Worm (Caenorhabditis elegans): ENCODE data around the gene T07E3.3.
A peak's percentile ranks its signal among the peaks of the same experiment; 100 is the strongest.

The T07E3.3 gene

DNA sequence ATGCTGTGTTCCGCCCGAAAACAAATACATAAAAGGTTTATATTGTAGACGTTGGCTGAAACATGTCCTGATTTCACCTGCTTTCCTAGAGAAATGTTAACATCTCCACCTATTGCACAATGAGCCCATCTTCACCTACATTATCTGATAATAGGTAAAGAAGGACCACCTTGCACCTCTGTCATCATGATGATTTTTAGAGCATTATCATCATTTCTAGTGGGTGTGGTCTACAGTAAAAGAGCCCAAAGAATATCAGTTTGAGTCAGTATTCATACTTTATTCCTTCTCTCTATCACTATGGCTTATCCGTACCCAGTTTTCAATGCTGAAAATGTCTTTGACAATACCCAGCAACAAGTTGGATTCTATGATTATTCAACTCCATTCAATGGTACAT is 19.5 kb upstream of the T07E3.3 start, which contains the start of gene med-2:
Gene med-2, plus strand, starts transcription at position 301 of the 400 bp plus-strand sequence.
- TF ChIP-seq C38D4.7 (GFP tag; optimal IDR thresholded peaks at IDR 0.05), result no peak

DNA sequence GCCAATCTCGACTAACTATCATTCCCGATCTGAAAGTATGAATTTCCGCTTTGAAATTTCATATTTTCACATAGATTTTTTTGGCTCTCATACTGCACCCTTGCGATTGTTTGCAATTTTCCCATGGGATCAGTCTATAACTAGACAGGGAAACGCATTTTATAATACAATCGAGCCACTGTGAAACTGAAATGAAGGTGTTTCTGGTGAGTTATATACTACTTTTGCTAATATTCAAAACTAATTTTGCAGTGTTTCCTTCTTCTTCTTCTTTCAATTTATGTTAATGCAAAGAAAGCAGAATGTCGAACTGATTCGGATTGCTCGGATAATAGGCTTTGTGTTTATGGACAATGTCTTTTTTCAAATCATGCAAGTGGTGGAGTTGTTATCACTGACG is 17.8 kb upstream of the T07E3.3 start:
- TF ChIP-seq che-1 (tag; optimal IDR thresholded peaks at IDR 0.05) (no peak), ztf-16 (tag; optimal IDR thresholded peaks at IDR 0.05) (no peak), pat-9 (tag; optimal IDR thresholded peaks at IDR 0.05) (no peak), K09A11.1 (tag; optimal IDR thresholded peaks at IDR 0.05; ENCODE audit: insufficient read depth) (no peak), syd-9 (tag; optimal IDR thresholded peaks at IDR 0.05) (no peak), madf-2 (tag; optimal IDR thresholded peaks at IDR 0.05) (no peak), nfya-1 (tag; optimal IDR thresholded peaks at IDR 0.05) (no peak)

DNA sequence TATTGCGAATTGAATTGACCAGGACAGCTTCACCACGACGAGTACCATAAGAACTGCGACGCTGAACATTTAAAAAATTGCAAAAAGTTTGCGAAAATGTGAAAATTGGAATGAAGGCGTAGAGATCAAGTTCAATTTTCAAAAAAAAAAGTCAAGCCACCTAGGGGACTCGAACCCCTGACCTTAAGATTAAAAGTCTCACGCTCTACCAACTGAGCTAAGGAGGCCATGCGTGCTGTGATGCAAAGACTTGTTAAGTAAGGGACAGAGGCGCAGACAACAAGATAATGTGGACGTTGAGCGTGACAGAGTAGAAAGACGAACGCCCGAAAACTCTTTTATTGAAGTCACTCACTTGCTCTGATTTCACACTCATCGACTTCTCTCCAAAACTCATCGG is 16.1 kb upstream of the T07E3.3 start:
- TF ChIP-seq zip-5 (tag; optimal IDR thresholded peaks at IDR 0.05) (peak; percentile 33), fkh-10 (GFP tag; optimal IDR thresholded peaks at IDR 0.05) (no peak), che-1 (tag; optimal IDR thresholded peaks at IDR 0.05) (peak; percentile 77), elt-2 (tag; optimal IDR thresholded peaks at IDR 0.05) (peak; percentile 72), ets-4 (tag; optimal IDR thresholded peaks at IDR 0.05) (no peak), sox-2 (GFP tag; IDR thresholded peaks at IDR 0.05) (peak; percentile 66), pha-4 (tag; optimal IDR thresholded peaks at IDR 0.05) (no peak), unc-55 (GFP tag; optimal IDR thresholded peaks at IDR 0.05) (no peak), K02D7.2 (tag; optimal IDR thresholded peaks at IDR 0.05) (peak; percentile 52), ceh-31 (tag; optimal IDR thresholded peaks at IDR 0.05) (peak; percentile 55), sdc-2 (tag; optimal IDR thresholded peaks at IDR 0.05) (peak; percentile 68), dmd-4 (tag; optimal IDR thresholded peaks at IDR 0.05; ENCODE audit: borderline replicate concordance) (peak; percentile 57), npax-4 (tag; optimal IDR thresholded peaks at IDR 0.05) (peak; percentile 56), unc-3 (GFP tag; conservative IDR thresholded peaks at IDR 0.05) (peak; percentile 52; the same call in 1 of the 2 replicates), unc-3 (tag; optimal IDR thresholded peaks at IDR 0.05) (peak; percentile 44), hlh-15 (tag; optimal IDR thresholded peaks at IDR 0.05) (no peak), madf-2 (tag; optimal IDR thresholded peaks at IDR 0.05) (peak; percentile 75), ceh-30 (tag; optimal IDR thresholded peaks at IDR 0.05) (no peak), hlh-13 (GFP tag; optimal IDR thresholded peaks at IDR 0.05) (no peak), ztf-16 (tag; optimal IDR thresholded peaks at IDR 0.05) (peak; percentile 72), pat-9 (tag; optimal IDR thresholded peaks at IDR 0.05) (peak; percentile 69), ceh-9 (tag; optimal IDR thresholded peaks at IDR 0.05) (peak; percentile 47), lim-6 (tag; optimal IDR thresholded peaks at IDR 0.05) (no peak), fax-1 (tag; optimal IDR thresholded peaks at IDR 0.05) (peak; percentile 55), pqm-1 (tag; optimal IDR thresholded peaks at IDR 0.05) (no peak), ceh-6 (GFP tag; optimal IDR thresholded peaks at IDR 0.05) (peak; percentile 61), hlh-6 (tag; optimal IDR thresholded peaks at IDR 0.05) (peak; percentile 78), Y22D7AL.16 (tag; optimal IDR thresholded peaks at IDR 0.05) (peak; percentile 54), ceh-24 (tag; optimal IDR thresholded peaks at IDR 0.05) (no peak), ref-2 (tag; optimal IDR thresholded peaks at IDR 0.05) (peak; percentile 61), ceh-2 (tag; optimal IDR thresholded peaks at IDR 0.05) (peak; percentile 27), ahr-1 (tag; optimal IDR thresholded peaks at IDR 0.05) (no peak), C38D4.7 (GFP tag; optimal IDR thresholded peaks at IDR 0.05) (peak; percentile 69), ttx-3 (tag; optimal IDR thresholded peaks at IDR 0.05) (peak; percentile 58), C08G9.2 (tag; optimal IDR thresholded peaks at IDR 0.05) (peak; percentile 52), hlh-30 (tag; optimal IDR thresholded peaks at IDR 0.05; ENCODE audit: insufficient read depth) (peak; percentile 58), nhr-11 (tag; optimal IDR thresholded peaks at IDR 0.05) (no peak), ceh-22 (tag; optimal IDR thresholded peaks at IDR 0.05) (no peak), mec-3 (tag; optimal IDR thresholded peaks at IDR 0.05; ENCODE audit: borderline replicate concordance) (no peak), ceh-14 (tag; optimal IDR thresholded peaks at IDR 0.05) (peak; percentile 47), eyg-1 (tag; optimal IDR thresholded peaks at IDR 0.05) (peak; percentile 50), elt-4 (tag; optimal IDR thresholded peaks at IDR 0.05) (no peak), K09A11.1 (tag; optimal IDR thresholded peaks at IDR 0.05; ENCODE audit: insufficient read depth) (peak; percentile 54), pax-1 (tag; optimal IDR thresholded peaks at IDR 0.05) (no peak), unc-86 (tag; optimal IDR thresholded peaks at IDR 0.05) (peak; percentile 44), ama-1 (optimal IDR thresholded peaks at IDR 0.05) (no peak), ceh-34 (tag; optimal IDR thresholded peaks at IDR 0.05) (peak; percentile 55)

Data from whole organism, late embryonic.